Fruit fly (Drosophila melanogaster) whole organism, embryonic: ENCODE results near the gene Ror.
A peak's percentile ranks its signal among the peaks of the same experiment; 100 is the strongest.

Experiments used
- ATbp ChIP-seq: fragments of 200-800 bp; sonication (Bioruptor generic); optimal IDR thresholded peaks from 2 replicates; lab custom pipeline; 2017; ENCODE audit warnings: missing biosample characterization, mild to moderate bottlenecking, missing genetic modification characterization, missing genetic modification reagents
- CG10462 ChIP-seq: fragments of 200-800 bp; sonication (Bioruptor generic); optimal IDR thresholded peaks from 2 replicates; lab custom pipeline; 2016; ENCODE audit warnings: missing biosample characterization, missing genetic modification characterization
- CG11085 ChIP-seq: fragments of 200-800 bp; sonication (Bioruptor generic); IDR thresholded peaks from 2 replicates; pipeline ENCODE4 v1.3.6; 2022; ENCODE audit warnings: missing biosample characterization, missing genetic modification characterization
- CG11093 ChIP-seq: fragments of 200-800 bp; sonication (Bioruptor generic); IDR thresholded peaks from 3 replicates; pipeline ENCODE4 v1.3.6; 2022; ENCODE audit warnings: missing biosample characterization, missing genetic modification characterization
- CG12299 ChIP-seq: fragments of 200-800 bp; sonication (Bioruptor generic); optimal IDR thresholded peaks from 2 replicates; lab custom pipeline; 2018; ENCODE audit warnings: missing biosample characterization, mild to moderate bottlenecking, missing genetic modification characterization
- CG17186 ChIP-seq: fragments of 200-800 bp; sonication (Bioruptor generic); optimal IDR thresholded peaks from 3 replicates; lab custom pipeline; 2017; ENCODE audit warnings: missing biosample characterization, missing genetic modification reagents, missing genetic modification characterization
- CG17359 ChIP-seq: fragments of 200-800 bp; sonication (Bioruptor generic); optimal IDR thresholded peaks from 3 replicates; lab custom pipeline; 2018; ENCODE audit warnings: missing biosample characterization, mild to moderate bottlenecking, missing genetic modification characterization, moderate library complexity
- CG17361 ChIP-seq: fragments of 200-800 bp; sonication (Bioruptor generic); IDR thresholded peaks from 3 replicates; pipeline ENCODE4 v1.3.6; 2022; ENCODE audit warnings: missing biosample characterization, missing genetic modification characterization
- CG18011 ChIP-seq: fragments of 200-800 bp; sonication (Bioruptor generic); optimal IDR thresholded peaks from 2 replicates; lab custom pipeline; 2017; ENCODE audit warnings: missing biosample characterization, missing genetic modification characterization, mild to moderate bottlenecking, moderate library complexity, missing genotype
- CG30431 ChIP-seq: fragments of 200-800 bp; sonication (Bioruptor generic); optimal IDR thresholded peaks from 2 replicates; lab custom pipeline; 2017; ENCODE audit warnings: missing biosample characterization, missing genetic modification characterization
- CG3163 ChIP-seq: fragments of 200-800 bp; sonication (Bioruptor generic); optimal IDR thresholded peaks from 3 replicates; lab custom pipeline; 2016; ENCODE audit warnings: missing biosample characterization, missing genetic modification characterization
- CG5180 ChIP-seq: fragments of 200-800 bp; sonication (Bioruptor generic); optimal IDR thresholded peaks from 3 replicates; lab custom pipeline; 2017; ENCODE audit warnings: missing biosample characterization, missing genetic modification characterization, mild to moderate bottlenecking, moderate library complexity, missing genetic modification reagents
- CG6765 ChIP-seq: fragments of 200-800 bp; sonication (Bioruptor generic); optimal IDR thresholded peaks from 3 replicates; lab custom pipeline; 2017; ENCODE audit warnings: missing biosample characterization, mild to moderate bottlenecking, missing genetic modification characterization
- CG7839 ChIP-seq: fragments of 200-800 bp; sonication (Bioruptor generic); optimal IDR thresholded peaks from 3 replicates; lab custom pipeline; 2018; ENCODE audit warnings: missing biosample characterization, mild to moderate bottlenecking, missing genetic modification characterization, moderate library complexity
- CG8478 ChIP-seq: fragments of >200 bp; optimal IDR thresholded peaks from 2 replicates; lab custom pipeline; 2018
- CG9797 ChIP-seq: fragments of 200-800 bp; sonication (Bioruptor generic); optimal IDR thresholded peaks from 3 replicates; lab custom pipeline; 2018; ENCODE audit warnings: missing biosample characterization, mild to moderate bottlenecking, missing genetic modification characterization
- CG9876 ChIP-seq: fragments of 200-800 bp; sonication (Bioruptor generic); optimal IDR thresholded peaks from 2 replicates; lab custom pipeline; 2016; ENCODE audit warnings: missing biosample characterization, missing genetic modification characterization
- CG9932 ChIP-seq: fragments of 200-800 bp; sonication (Bioruptor generic); IDR thresholded peaks from 2 replicates; pipeline ENCODE4 v1.3.6; 2022; ENCODE audit warnings: missing biosample characterization, missing genetic modification characterization
- CHES-1-like ChIP-seq: fragments of 200-800 bp; sonication (Bioruptor generic); optimal IDR thresholded peaks from 2 replicates; lab custom pipeline; 2016; ENCODE audit warnings: missing biosample characterization, missing genetic modification characterization
- Camta ChIP-seq: fragments of 200-800 bp; sonication (Bioruptor generic); optimal IDR thresholded peaks from 2 replicates; lab custom pipeline; 2016; ENCODE audit warnings: missing biosample characterization, missing genetic modification characterization
- CkIIα-i1 ChIP-seq: fragments of 200-800 bp; sonication (Bioruptor generic); IDR thresholded peaks from 2 replicates; pipeline ENCODE4 v1.3.6; 2022; ENCODE audit warnings: missing biosample characterization, missing genetic modification characterization
- CrebB ChIP-seq: fragments of 200-800 bp; sonication (Bioruptor generic); optimal IDR thresholded peaks from 3 replicates; lab custom pipeline; 2018; ENCODE audit warnings: missing biosample characterization, mild to moderate bottlenecking, missing genetic modification characterization
- Dad ChIP-seq: fragments of 200-800 bp; sonication (Bioruptor generic); optimal IDR thresholded peaks from 3 replicates; lab custom pipeline; 2016; ENCODE audit warnings: missing biosample characterization, missing genetic modification characterization
- Dek ChIP-seq: fragments of 200-800 bp; sonication (Bioruptor generic); optimal IDR thresholded peaks from 3 replicates; lab custom pipeline; 2019; ENCODE audit warnings: missing biosample characterization, mild to moderate bottlenecking, missing genetic modification characterization, moderate library complexity
- Eip74EF ChIP-seq, 2 experiments: fragments of 200-800 bp in 1 of 2; fragments of >200 bp in 1 of 2; sonication (Bioruptor generic) in 1 of 2; optimal IDR thresholded peaks; 2 replicates each; lab custom pipeline; 2017 to 2019; ENCODE audit warnings: missing biosample characterization in 2 of 2, missing genetic modification characterization in 2 of 2, mild to moderate bottlenecking in 1 of 2, moderate library complexity in 1 of 2
- H2.0 ChIP-seq: fragments of 200-800 bp; sonication (Bioruptor generic); IDR thresholded peaks from 2 replicates; pipeline ENCODE4 v1.3.6; 2022; ENCODE audit warnings: missing biosample characterization, missing genetic modification characterization
- HLH4C ChIP-seq: fragments of 200-800 bp; sonication (Bioruptor generic); IDR thresholded peaks from 3 replicates; pipeline ENCODE4 v1.3.6; 2022; ENCODE audit warnings: missing biosample characterization, missing genetic modification characterization; ENCODE audit not compliant: partially characterized antibody
- HmgZ ChIP-seq: fragments of 200-800 bp; sonication (Bioruptor generic); optimal IDR thresholded peaks from 2 replicates; lab custom pipeline; 2018; ENCODE audit warnings: missing biosample characterization, mild to moderate bottlenecking, missing genetic modification characterization
- Jarid2 ChIP-seq: fragments of 200-800 bp; sonication (Bioruptor generic); optimal IDR thresholded peaks from 3 replicates; lab custom pipeline; 2017; ENCODE audit warnings: mild to moderate bottlenecking, missing biosample characterization, missing genetic modification reagents, missing genetic modification characterization
- Lpt ChIP-seq: fragments of >200 bp; optimal IDR thresholded peaks from 2 replicates; lab custom pipeline; 2018; ENCODE audit warnings: missing biosample characterization, missing genetic modification characterization
- Meics ChIP-seq: fragments of 200-800 bp; sonication (Bioruptor generic); optimal IDR thresholded peaks from 2 replicates; lab custom pipeline; 2017; ENCODE audit warnings: missing biosample characterization, mild to moderate bottlenecking, missing genetic modification characterization
- NK7.1 ChIP-seq: fragments of 200-800 bp; sonication (Bioruptor generic); optimal IDR thresholded peaks from 3 replicates; lab custom pipeline; 2016; ENCODE audit warnings: missing biosample characterization, missing genetic modification characterization
- Nf-YA ChIP-seq: fragments of 200-800 bp; sonication (Bioruptor generic); IDR thresholded peaks from 2 replicates; pipeline ENCODE4 v1.3.6; 2022; ENCODE audit warnings: missing biosample characterization, missing genetic modification characterization
- NfI ChIP-seq: fragments of 200-800 bp; sonication (Bioruptor generic); optimal IDR thresholded peaks from 3 replicates; lab custom pipeline; 2018; ENCODE audit warnings: missing biosample characterization, mild to moderate bottlenecking, missing genetic modification characterization, moderate library complexity
- Optix ChIP-seq: fragments of 200-800 bp; sonication (Bioruptor generic); IDR thresholded peaks from 3 replicates; pipeline ENCODE4 v1.3.6; 2022; ENCODE audit warnings: missing biosample characterization, missing genetic modification characterization
- chm ChIP-seq: fragments of 200-800 bp; sonication (Bioruptor generic); IDR thresholded peaks from 2 replicates; pipeline ENCODE4 v1.3.6; 2022; ENCODE audit warnings: missing biosample characterization, missing genetic modification characterization
- dysf ChIP-seq: fragments of 200-800 bp; sonication (Bioruptor generic); IDR thresholded peaks from 3 replicates; pipeline ENCODE4 v1.3.6; 2022; ENCODE audit warnings: missing biosample characterization, missing genetic modification characterization
- emc ChIP-seq: fragments of 200-800 bp; sonication (Bioruptor generic); optimal IDR thresholded peaks from 2 replicates; lab custom pipeline; 2016; ENCODE audit warnings: missing biosample characterization, missing genetic modification characterization
- fd3F ChIP-seq: fragments of 200-800 bp; sonication (Bioruptor generic); optimal IDR thresholded peaks from 2 replicates; lab custom pipeline; 2018; ENCODE audit warnings: missing biosample characterization, mild to moderate bottlenecking, missing genetic modification characterization, moderate library complexity
- grn ChIP-seq: fragments of 200-800 bp; sonication (Bioruptor generic); optimal IDR thresholded peaks from 3 replicates; lab custom pipeline; 2017; ENCODE audit warnings: missing biosample characterization, missing genetic modification characterization
- klu ChIP-seq: fragments of 200-800 bp; sonication (Bioruptor generic); IDR thresholded peaks from 2 replicates; pipeline ENCODE4 v1.3.6; 2022; ENCODE audit warnings: missing biosample characterization, missing genetic modification characterization
- maf-S ChIP-seq: fragments of 200-800 bp; sonication (Bioruptor generic); optimal IDR thresholded peaks from 2 replicates; lab custom pipeline; 2016; ENCODE audit warnings: missing biosample characterization, missing genetic modification characterization
- mirr ChIP-seq: fragments of 200-800 bp; sonication (Bioruptor generic); optimal IDR thresholded peaks from 3 replicates; lab custom pipeline; 2018; ENCODE audit warnings: missing biosample characterization, mild to moderate bottlenecking, missing genetic modification characterization
- oc ChIP-seq: fragments of 200-800 bp; sonication (Bioruptor generic); optimal IDR thresholded peaks from 2 replicates; lab custom pipeline; 2018; ENCODE audit warnings: missing biosample characterization, mild to moderate bottlenecking, missing genetic modification characterization, moderate library complexity
- pfk ChIP-seq: fragments of 200-800 bp; sonication (Bioruptor generic); optimal IDR thresholded peaks from 2 replicates; lab custom pipeline; 2018; ENCODE audit warnings: missing biosample characterization, mild to moderate bottlenecking, missing genetic modification characterization, moderate library complexity
- pho ChIP-seq: fragments of 200-800 bp; sonication (Bioruptor generic); optimal IDR thresholded peaks from 2 replicates; lab custom pipeline; 2016; ENCODE audit warnings: missing biosample characterization, missing genetic modification characterization
- pita ChIP-seq: fragments of 200-800 bp; sonication (Bioruptor generic); optimal IDR thresholded peaks from 2 replicates; lab custom pipeline; 2017; ENCODE audit warnings: missing biosample characterization, mild to moderate bottlenecking, missing genetic modification characterization
- sna ChIP-seq: fragments of 200-800 bp; sonication (Bioruptor generic); IDR thresholded peaks from 2 replicates; pipeline ENCODE4 v1.3.6; 2022; ENCODE audit warnings: missing biosample characterization, missing genetic modification characterization; ENCODE audit not compliant: partially characterized antibody
- stwl ChIP-seq: fragments of 200-800 bp; sonication (Bioruptor generic); optimal IDR thresholded peaks from 3 replicates; lab custom pipeline; 2018; ENCODE audit warnings: missing biosample characterization, mild to moderate bottlenecking, missing genetic modification characterization, moderate library complexity
- tin ChIP-seq: fragments of 200-800 bp; sonication (Bioruptor generic); optimal IDR thresholded peaks from 3 replicates; lab custom pipeline; 2016; ENCODE audit warnings: missing biosample characterization, missing genetic modification characterization
- tio ChIP-seq: fragments of 200-800 bp; sonication (Bioruptor generic); optimal IDR thresholded peaks from 2 replicates; lab custom pipeline; 2017; ENCODE audit warnings: missing biosample characterization, missing genetic modification characterization, inconsistent platforms
- tll ChIP-seq, 2 experiments: fragments of 200-800 bp in 1 of 2; fragments of >200 bp in 1 of 2; sonication (Bioruptor generic) in 1 of 2; optimal IDR thresholded peaks; 2 replicates each; lab custom pipeline; 2017 to 2019; ENCODE audit warnings: missing biosample characterization in 2 of 2, missing genetic modification characterization in 2 of 2, mild to moderate bottlenecking in 1 of 2, moderate library complexity in 1 of 2

The Ror gene

DNA sequence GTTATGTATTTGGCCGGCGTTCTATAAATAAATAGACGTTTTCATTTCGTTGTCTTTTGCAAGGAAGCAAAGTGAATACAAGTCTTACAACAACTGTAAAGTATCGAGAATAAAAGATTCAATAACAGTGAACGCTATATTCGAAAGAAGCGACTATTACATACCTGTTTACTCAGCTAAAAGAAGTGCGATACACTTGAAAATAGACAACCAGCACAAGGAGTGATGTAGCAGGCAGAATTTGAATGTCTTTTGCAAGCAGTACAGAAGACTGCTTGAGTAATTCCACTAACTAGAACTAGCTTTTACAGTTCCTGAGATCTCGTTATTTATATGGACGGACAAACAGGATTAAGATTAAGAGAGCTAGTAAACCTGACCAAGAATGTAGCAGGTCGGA lies 46.7 kb downstream of the Ror start (continued):
- TF ChIP-seq pfk (GFP tag; lab: Kevin White, UChicago) (no peak), chm (GFP tag; lab: Robert Waterston, UW) (no peak), CG30431 (GFP tag; lab: Kevin White, UChicago) (no peak), Eip74EF (GFP tag; optimal IDR thresholded peaks at IDR 0.05; lab: Kevin White, UChicago) (peak in 1 of 2 experiments; percentile 79), Camta (no peak), CG11085 (GFP tag; lab: Robert Waterston, UW) (no peak), NfI (GFP tag; lab: Kevin White, UChicago) (peak; percentile 22), CG11093 (GFP tag; lab: Robert Waterston, UW) (no peak), fd3F (no peak), tin (GFP tag; lab: Kevin White, UChicago) (no peak), Nf-YA (no peak), CG9797 (GFP tag; lab: Kevin White, UChicago) (no peak), CHES-1-like (GFP tag; lab: Kevin White, UChicago) (no peak), CG7839 (peak; percentile 24), CG17186 (no peak), CG17361 (GFP tag; lab: Robert Waterston, UW) (no peak), Dek (no peak), H2.0 (no peak), CG6765 (GFP tag; lab: Kevin White, UChicago) (no peak), ATbp (GFP tag; lab: Kevin White, UChicago) (no peak), CG9876 (GFP tag; lab: Kevin White, UChicago) (no peak), maf-S (GFP tag; lab: Kevin White, UChicago) (no peak), mirr (GFP tag; lab: Kevin White, UChicago) (no peak), NK7.1 (no peak), CG9932 (GFP tag; lab: Robert Waterston, UW) (no peak), CkIIα-i1 (GFP tag; lab: Robert Waterston, UW) (no peak), grn (GFP tag; lab: Kevin White, UChicago) (no peak), CG5180 (GFP tag; lab: Kevin White, UChicago) (no peak), CrebB (tag; lab: Kevin White, UChicago) (no peak), CG10462 (GFP tag; lab: Kevin White, UChicago) (peak; percentile 29), HmgZ (peak; percentile 67), emc (GFP tag; lab: Kevin White, UChicago) (no peak), Dad (GFP tag; lab: Kevin White, UChicago) (no peak), klu (GFP tag; lab: Robert Waterston, UW) (no peak), Optix (GFP tag; lab: Robert Waterston, UW) (no peak), CG8478 (lab: Kevin White, UChicago) (no peak), CG12299 (no peak), tio (GFP tag; lab: Kevin White, UChicago) (no peak), Lpt (GFP tag; lab: Kevin White, UChicago) (no peak), oc (tag; lab: Kevin White, UChicago) (no peak), Jarid2 (no peak), HLH4C (GFP tag; lab: Robert Waterston, UW) (peak; percentile 79), tll (GFP tag; optimal IDR thresholded peaks at IDR 0.05; lab: Kevin White, UChicago) (no peak), CG18011 (GFP tag; lab: Kevin White, UChicago) (peak; percentile 97), pho (GFP tag; lab: Kevin White, UChicago) (no peak), CG17359 (tag; lab: Kevin White, UChicago) (no peak), dysf (GFP tag; lab: Robert Waterston, UW) (no peak), Meics (GFP tag; lab: Kevin White, UChicago) (no peak), stwl (tag; lab: Kevin White, UChicago) (peak; percentile 92), CG3163 (peak; percentile 3), sna (GFP tag; lab: Robert Waterston, UW) (no peak), pita (GFP tag; lab: Kevin White, UChicago) (no peak)
